Worm (Caenorhabditis elegans): ENCODE results near the gene pals-28.

pals-28 gene

ce11 chrIII:4434294-4434781 lies 49.8 kb downstream of the pals-28 start, which contains the start of gene C28A5.1 (continued):
- no peak for TF ChIP-seq C06A6.2 (GFP tag; conservative IDR thresholded peaks at IDR 0.05)
- no peak for TF ChIP-seq F57C9.4 (tag; optimal IDR thresholded peaks at IDR 0.05)
- peak; percentile 41 for TF ChIP-seq lin-54 (GFP tag; optimal IDR thresholded peaks at IDR 0.05)
- TF ChIP-seq lir-1 (GFP tag; conservative IDR thresholded peaks at IDR 0.05) = no peak
- TF ChIP-seq lin-40 (tag; optimal IDR thresholded peaks at IDR 0.05) = no peak
- TF ChIP-seq Y56A3A.18 (GFP tag; IDR thresholded peaks at IDR 0.05) = 0 out of 2 replicates have a peak, but pooled peaks have one; percentile 25
- TF ChIP-seq nfya-2 (GFP tag; IDR thresholded peaks at IDR 0.05) = no peak
- no peak for TF ChIP-seq egl-44 (GFP tag; IDR thresholded peaks at IDR 0.05)
- peak; percentile 79 for TF ChIP-seq dox-1 (GFP tag; IDR thresholded peaks at IDR 0.05)
- no peak for TF ChIP-seq aptf-2 (GFP tag; conservative IDR thresholded peaks at IDR 0.05)
- peak; percentile 77 for TF ChIP-seq ceh-91 (GFP tag; IDR thresholded peaks at IDR 0.05)
- no peak for TF ChIP-seq mes-4 (tag; optimal IDR thresholded peaks at IDR 0.05)
- no peak for TF ChIP-seq dpff-1 (tag; optimal IDR thresholded peaks at IDR 0.05)
- peak; percentile 39 for TF ChIP-seq tbp1 (GFP tag; optimal IDR thresholded peaks at IDR 0.05)
- no peak for TF ChIP-seq somi-1 (GFP tag; optimal IDR thresholded peaks at IDR 0.05)
- no peak for TF ChIP-seq hlh-26 (GFP tag; conservative IDR thresholded peaks at IDR 0.05)
- no peak for TF ChIP-seq rec-8 (tag; optimal IDR thresholded peaks at IDR 0.05)
- no peak for TF ChIP-seq nfyb-1 (GFP tag; IDR thresholded peaks at IDR 0.05)
- TF ChIP-seq ztf-22 (GFP tag; optimal IDR thresholded peaks at IDR 0.05) = no peak
- no peak for TF ChIP-seq pbrm-1 (GFP tag; IDR thresholded peaks at IDR 0.05)
- no peak for TF ChIP-seq nhr-120 (GFP tag; IDR thresholded peaks at IDR 0.05)
- no peak for TF ChIP-seq ceh-40 (GFP tag; IDR thresholded peaks at IDR 0.05)
- TF ChIP-seq mxl-1 (tag; optimal IDR thresholded peaks at IDR 0.05) = no peak
- no peak for TF ChIP-seq atf-7 (tag; optimal IDR thresholded peaks at IDR 0.05)
- TF ChIP-seq F10E7.11 (tag; optimal IDR thresholded peaks at IDR 0.05) = no peak
- no peak for TF ChIP-seq ceh-79 (tag; optimal IDR thresholded peaks at IDR 0.05)
- TF ChIP-seq snpc-1.1 (tag; optimal IDR thresholded peaks at IDR 0.05; ENCODE audit: insufficient read depth) = peak; percentile 48
- peak; percentile 81 for TF ChIP-seq efl-1 (GFP tag; optimal IDR thresholded peaks at IDR 0.05)
- TF ChIP-seq Y79H2A.3 (GFP tag; conservative IDR thresholded peaks at IDR 0.05) = no peak
- peak; percentile 30 for TF ChIP-seq tlf-1 (GFP tag; optimal IDR thresholded peaks at IDR 0.05)
- TF ChIP-seq egrh-3 (GFP tag; IDR thresholded peaks at IDR 0.05) = no peak
- no peak for TF ChIP-seq ama-1 (optimal IDR thresholded peaks at IDR 0.05)
- TF ChIP-seq ama-1 (GFP tag; optimal IDR thresholded peaks at IDR 0.05) = no peak
- no peak for TF ChIP-seq die-1 (tag; optimal IDR thresholded peaks at IDR 0.05)
- no peak for TF ChIP-seq F57A8.1 (GFP tag; optimal IDR thresholded peaks at IDR 0.05)
- TF ChIP-seq F22D6.2 (tag; optimal IDR thresholded peaks at IDR 0.05) = no peak
- TF ChIP-seq bed-2 (GFP tag; IDR thresholded peaks at IDR 0.05) = no peak

ce11 chrIII:4435262-4435661 lies 50.7 kb downstream of the pals-28 start:
- TF ChIP-seq rpc-1 (optimal IDR thresholded peaks at IDR 0.05) (no peak), rpc-1 (tag; optimal IDR thresholded peaks at IDR 0.05) (no peak), ceh-40 (GFP tag; IDR thresholded peaks at IDR 0.05) (no peak), F39B2.1 (GFP tag; IDR thresholded peaks at IDR 0.05) (no peak), nfya-2 (GFP tag; IDR thresholded peaks at IDR 0.05) (0 out of 2 replicates have a peak, but pooled peaks have one; percentile 18), nhr-120 (GFP tag; IDR thresholded peaks at IDR 0.05) (no peak), F37B4.10 (GFP tag; IDR thresholded peaks at IDR 0.05) (0 out of 2 replicates have a peak, but pooled peaks have one; percentile 75), snpc-3.4 (tag; optimal IDR thresholded peaks at IDR 0.05) (no peak), dpff-1 (tag; optimal IDR thresholded peaks at IDR 0.05) (no peak), ets-4 (GFP tag; optimal IDR thresholded peaks at IDR 0.05) (no peak), F52B5.7 (tag; optimal IDR thresholded peaks at IDR 0.05) (no peak), gei-17 (GFP tag; optimal IDR thresholded peaks at IDR 0.05) (no peak), cebp-2 (GFP tag; IDR thresholded peaks at IDR 0.05) (no peak), ztf-26 (tag; optimal IDR thresholded peaks at IDR 0.05) (no peak), aptf-3 (GFP tag; IDR thresholded peaks at IDR 0.05) (peak; percentile 81; the same call in 1 of the 2 replicates), lin-54 (GFP tag; optimal IDR thresholded peaks at IDR 0.05) (no peak), B0261.1 (tag; optimal IDR thresholded peaks at IDR 0.05) (no peak), snpc-1.3 (tag; optimal IDR thresholded peaks at IDR 0.05; ENCODE audit: insufficient read depth) (no peak), ceh-58 (GFP tag; IDR thresholded peaks at IDR 0.05) (0 out of 2 replicates have a peak, but pooled peaks have one; percentile 59)
